Fruit fly (Drosophila melanogaster) whole organism, prepupa: ENCODE results near the gene KP78a.

Source experiments
- CG16779 ChIP-seq: fragments of 200-800 bp; sonication (Bioruptor generic); optimal IDR thresholded peaks from 3 replicates; lab custom pipeline; 2017; ENCODE audit warnings: missing biosample characterization, mild to moderate bottlenecking, missing genetic modification characterization
- CG3032 ChIP-seq: fragments of 200-800 bp; optimal IDR thresholded peaks from 2 replicates; lab custom pipeline; 2019; ENCODE audit warnings: missing biosample characterization, mild to moderate bottlenecking, missing genetic modification characterization, moderate library complexity
- CG8632 ChIP-seq: fragments of 200-800 bp; sonication (Bioruptor generic); optimal IDR thresholded peaks from 3 replicates; lab custom pipeline; 2016; ENCODE audit warnings: missing biosample characterization, missing genetic modification characterization

dm6 chr3R:11372053-11373016, 19.4 kb upstream of the KP78a start:
- TF ChIP-seq CG3032 (no peak), CG8632 (GFP tag; lab: Kevin White, UChicago) (no peak), CG16779 (tag; lab: Kevin White, UChicago) (no peak)
